Worm (Caenorhabditis elegans): Measurements from ENCODE around the gene K10H10.12.

Gene K10H10.12

DNA sequence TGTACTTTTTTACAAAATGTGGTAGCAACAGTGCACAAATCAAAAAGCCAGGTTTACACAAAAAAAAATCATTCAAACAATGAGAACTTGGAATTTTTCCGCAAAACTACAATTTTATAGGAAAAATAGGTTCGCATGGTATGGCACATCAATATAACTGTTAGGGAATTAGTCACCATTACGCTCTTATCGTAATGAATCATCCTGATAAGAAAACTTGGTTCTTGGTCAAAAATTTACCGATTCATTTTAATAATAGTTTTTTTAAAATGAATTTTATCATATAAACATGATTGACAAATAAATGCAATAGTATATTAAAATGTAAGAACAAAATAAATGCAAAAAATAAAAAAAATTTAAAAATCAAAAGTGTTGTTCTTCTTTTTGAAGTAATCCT is 34.4 kb upstream of the K10H10.12 start:
- peak; percentile 12 for TF ChIP-seq elt-2 (tag; optimal IDR thresholded peaks at IDR 0.05)
- TF ChIP-seq jun-1 (tag; optimal IDR thresholded peaks at IDR 0.05) = no peak

DNA sequence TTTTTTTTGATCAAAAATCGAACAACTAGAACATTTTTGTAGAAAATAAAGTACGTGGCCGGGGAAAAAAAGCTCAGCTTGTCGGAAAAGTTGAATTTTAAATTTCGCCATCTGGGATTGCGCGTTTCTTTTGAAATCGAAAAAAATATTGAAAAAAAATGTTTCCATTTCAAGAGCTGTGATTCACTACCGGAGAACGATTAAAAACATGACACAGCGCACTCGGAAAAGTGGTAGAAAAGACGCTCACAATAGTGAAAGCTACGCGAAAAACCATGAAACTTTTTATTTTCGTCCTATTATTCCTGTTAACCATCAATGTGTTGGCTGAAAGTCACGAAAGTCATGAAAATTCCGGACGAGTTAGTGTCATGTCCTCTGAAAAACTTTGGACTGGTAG is 31.6 kb upstream of the K10H10.12 start, which contains the start of the genes clec-147 and C04H5.7:
Gene clec-147 (minus strand): TSS at position 101 of the 400 bp plus-strand sequence.
Gene C04H5.7 (plus strand): TSS at position 219 of the 400 bp plus-strand sequence.
- TF ChIP-seq ama-1 (optimal IDR thresholded peaks at IDR 0.05) = no peak
- TF ChIP-seq isw-1 (GFP tag; IDR thresholded peaks at IDR 0.05) = no peak
- no peak for TF ChIP-seq sptf-1 (tag; optimal IDR thresholded peaks at IDR 0.05)
- TF ChIP-seq dpl-1 (GFP tag; optimal IDR thresholded peaks at IDR 0.05) = no peak
- no peak for TF ChIP-seq fos-1 (tag; optimal IDR thresholded peaks at IDR 0.05)
- TF ChIP-seq efl-1 (optimal IDR thresholded peaks at IDR 0.05) = no peak
- peak in 1 of 2 experiments; percentile 51 for TF ChIP-seq efl-1 (GFP tag; optimal IDR thresholded peaks at IDR 0.05 in 1 of 2)

DNA sequence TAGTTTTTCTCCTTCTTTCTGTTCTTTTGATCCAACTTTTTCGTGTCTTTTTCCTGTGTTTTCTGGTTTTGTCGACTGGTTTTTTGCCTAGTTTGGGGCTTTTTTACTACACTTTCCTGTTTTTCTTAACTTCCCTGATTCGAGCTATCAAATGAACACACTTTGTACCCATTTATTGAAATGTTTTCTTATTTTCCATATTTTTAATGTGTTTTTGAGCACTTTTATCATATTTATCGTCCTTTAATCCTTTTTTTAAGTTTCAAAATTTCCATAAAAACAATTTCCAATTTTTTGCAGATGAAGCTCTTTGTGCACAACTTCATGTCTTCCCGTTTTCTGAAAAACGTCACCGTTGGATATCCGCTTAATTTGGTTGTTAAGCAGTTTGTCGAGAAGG is 27.9 kb upstream of the K10H10.12 start, which contains the start of gene C04H5.1:
Gene C04H5.1 (plus strand): TSS at position 301 of the 400 bp plus-strand sequence.
- no peak for TF ChIP-seq ceh-82 (tag; optimal IDR thresholded peaks at IDR 0.05)
- TF ChIP-seq nhr-28 (tag; optimal IDR thresholded peaks at IDR 0.05) = no peak
- no peak for TF ChIP-seq ama-1 (optimal IDR thresholded peaks at IDR 0.05)
- TF ChIP-seq jun-1 (tag; optimal IDR thresholded peaks at IDR 0.05) = no peak

DNA sequence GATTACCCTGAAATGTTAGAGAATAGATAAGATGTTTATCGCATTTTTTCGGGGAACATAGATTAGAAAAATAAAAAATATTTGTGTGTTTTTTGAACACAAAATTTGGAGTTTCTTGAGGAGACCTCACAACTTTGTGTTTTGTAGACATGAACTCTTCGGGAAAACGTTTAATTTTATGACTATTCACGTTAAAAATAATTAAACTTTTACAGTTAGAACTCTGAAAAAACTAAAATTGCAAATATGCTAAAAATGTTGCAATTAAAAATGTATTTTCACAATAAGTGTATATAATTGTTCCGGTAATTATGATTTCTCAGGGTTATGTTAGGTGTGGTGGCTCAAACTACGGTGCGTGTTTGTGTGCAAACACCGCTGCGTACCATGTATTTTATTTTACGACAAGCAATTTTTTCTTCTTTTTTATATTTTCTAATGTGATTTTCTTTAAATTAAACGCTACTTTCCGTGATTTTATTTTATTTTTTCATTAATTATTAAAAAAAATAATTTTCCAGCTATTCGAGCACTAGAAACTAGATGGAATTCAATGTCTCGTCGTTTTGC is 22.2 kb upstream of the K10H10.12 start, which contains the start of the genes F57C2.5 and spat-1:
Gene F57C2.5 (minus strand): TSS at position 7 of the 570 bp plus-strand sequence.
Gene spat-1 (plus strand): TSS at position 520 of the 570 bp plus-strand sequence.
- TF ChIP-seq elt-3 (tag; optimal IDR thresholded peaks at IDR 0.05) (peak in 1 of 6 experiments; percentile 38), nhr-237 (tag; optimal IDR thresholded peaks at IDR 0.05) (no peak), snu-23 (GFP tag; optimal IDR thresholded peaks at IDR 0.05) (peak; percentile 88), ceh-63 (GFP tag; optimal IDR thresholded peaks at IDR 0.05) (no peak), rnt-1 (tag; optimal IDR thresholded peaks at IDR 0.05) (no peak), nhr-47 (tag; optimal IDR thresholded peaks at IDR 0.05) (peak; percentile 75), unc-62 (GFP tag; optimal IDR thresholded peaks at IDR 0.05) (no peak), lsy-2 (tag; optimal IDR thresholded peaks at IDR 0.05) (peak; percentile 93 to 98), nhr-85 (tag) (peak; percentile 81), grh-1 (GFP tag; IDR thresholded peaks at IDR 0.05) (no peak), ceh-90 (tag; optimal IDR thresholded peaks at IDR 0.05) (peak; percentile 40), unc-86 (tag; optimal IDR thresholded peaks at IDR 0.05) (peak; percentile 40), C34B4.2 (tag; optimal IDR thresholded peaks at IDR 0.05) (no peak), ceh-88 (GFP tag; IDR thresholded peaks at IDR 0.05) (peak; percentile 71; the same call in 1 of the 2 replicates), isw-1 (GFP tag; IDR thresholded peaks at IDR 0.05) (peak; percentile 66), ama-1 (optimal IDR thresholded peaks at IDR 0.05) (no peak), mef-2 (tag; optimal IDR thresholded peaks at IDR 0.05) (no peak), fos-1 (tag; optimal IDR thresholded peaks at IDR 0.05) (peak; percentile 54), pqm-1 (tag; optimal IDR thresholded peaks at IDR 0.05) (no peak), nhr-76 (tag; optimal IDR thresholded peaks at IDR 0.05) (no peak), tlp-1 (tag; optimal IDR thresholded peaks at IDR 0.05) (no peak), snpc-4 (tag; optimal IDR thresholded peaks at IDR 0.05) (peak; percentile 51), unc-98 (GFP tag; IDR thresholded peaks at IDR 0.05) (peak; percentile 21; the same call in 1 of the 2 replicates), mdl-1 (tag; optimal IDR thresholded peaks at IDR 0.05) (peak in 1 of 2 experiments; percentile 9), nhr-77 (tag; optimal IDR thresholded peaks at IDR 0.05) (peak; percentile 94), fkh-4 (tag; optimal IDR thresholded peaks at IDR 0.05; ENCODE audit: borderline replicate concordance) (peak; percentile 59), hpl-2 (GFP tag; optimal IDR thresholded peaks at IDR 0.05) (no peak), lin-15B (tag; optimal IDR thresholded peaks at IDR 0.05) (peak; percentile 39), alr-1 (tag; optimal IDR thresholded peaks at IDR 0.05; ENCODE audit: borderline replicate concordance) (no peak), pax-3 (tag; optimal IDR thresholded peaks at IDR 0.05) (peak; percentile 87), irx-1 (tag; optimal IDR thresholded peaks at IDR 0.05) (peak; percentile 32), ceh-82 (tag; optimal IDR thresholded peaks at IDR 0.05) (peak in 1 of 3 experiments; percentile 51), hlh-17 (GFP tag; optimal IDR thresholded peaks at IDR 0.05; ENCODE audit: borderline replicate concordance) (no peak), nhr-11 (tag; optimal IDR thresholded peaks at IDR 0.05) (no peak), lin-14 (GFP tag; optimal IDR thresholded peaks at IDR 0.05) (no peak), nhr-12 (tag; optimal IDR thresholded peaks at IDR 0.05) (no peak), zip-4 (GFP tag; optimal IDR thresholded peaks at IDR 0.05) (no peak), pag-3 (tag; optimal IDR thresholded peaks at IDR 0.05; ENCODE audit: borderline replicate concordance, insufficient read depth) (no peak)
